Fruit fly (Drosophila melanogaster) S2 (cell line): Measurements from ENCODE around the gene Cap-H2.

Source experiments
- CG8478 ChIP-seq: fragments of >200 bp; optimal IDR thresholded peaks from 2 replicates; lab custom pipeline; 2018
- CTCF ChIP-seq, 2 experiments: fragments of >200 bp; optimal IDR thresholded peaks; 2 replicates each; lab custom pipeline; 2018

Cap-H2 gene

dm6 chr3R:10760966-10761855 is at the start of gene Cap-H2, which contains the start of gene MED7:
Cap-H2 (plus strand) TSS chr3R:10761310.
MED7 (minus strand) TSS chr3R:10761032.
- TF ChIP-seq CG8478 (lab: Kevin White, UChicago) (no peak), CTCF (optimal IDR thresholded peaks at IDR 0.05; lab: Kevin White, UChicago) (no peak)

- TF ChIP-seq CG8478 (lab: Kevin White, UChicago) (no peak), CTCF (optimal IDR thresholded peaks at IDR 0.05; lab: Kevin White, UChicago) (no peak)
These were observed 46.6 kb upstream of the Cap-H2 start, which contains the start of gene CG4073 for dm6 chr3R:10714498-10714897. CG4073 (plus strand) TSS chr3R:10714798.

DNA sequence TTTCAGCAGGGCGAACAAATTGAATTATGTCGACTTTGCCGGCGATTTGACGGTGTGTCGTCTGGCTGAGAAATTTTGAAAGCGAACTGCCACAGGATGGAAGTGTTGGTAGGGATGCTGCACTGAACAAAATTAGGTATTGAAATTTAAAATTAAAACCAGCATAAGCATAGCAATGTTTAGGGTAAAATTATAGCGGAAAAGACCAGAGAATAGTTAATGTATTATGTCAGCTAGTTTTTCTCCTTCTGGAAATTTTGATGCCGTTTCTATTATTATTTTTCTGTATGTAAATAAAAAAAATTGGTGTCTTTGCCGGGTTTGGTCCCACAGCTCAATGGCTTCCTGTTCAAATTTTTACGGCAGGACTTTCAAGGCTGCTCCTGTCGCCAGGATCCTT is 34.4 kb upstream of the Cap-H2 start:
- TF ChIP-seq CTCF (optimal IDR thresholded peaks at IDR 0.05; lab: Kevin White, UChicago) = no peak
- TF ChIP-seq CG8478 (lab: Kevin White, UChicago) = no peak

DNA sequence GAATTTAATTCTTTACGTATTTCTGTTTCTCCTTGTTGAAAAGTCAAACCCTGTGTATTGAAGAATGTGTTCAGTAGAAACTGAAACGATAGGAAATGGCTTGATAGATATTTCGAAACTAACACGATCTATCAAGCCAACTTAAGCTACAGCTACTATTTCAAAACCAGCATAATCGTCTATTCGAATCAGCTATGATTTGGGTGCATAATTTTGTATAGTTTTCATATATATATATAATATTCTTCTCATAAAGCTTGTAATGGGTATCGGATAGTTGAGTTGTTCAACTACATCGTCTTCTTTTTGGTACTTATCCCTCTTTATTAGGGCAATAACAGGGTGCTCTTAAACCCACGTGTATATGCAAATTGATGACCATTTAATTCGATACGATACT is 25.3 kb upstream of the Cap-H2 start, which contains the start of gene tomboy20:
TSS of gene tomboy20 (minus strand) at position 101 of the 400 bp plus-strand sequence.
- TF ChIP-seq CG8478 (lab: Kevin White, UChicago) (no peak), CTCF (optimal IDR thresholded peaks at IDR 0.05; lab: Kevin White, UChicago) (no peak)

dm6 chr3R:10747650-10748049 is 13.5 kb upstream of the Cap-H2 start:
- no peak for TF ChIP-seq CTCF (optimal IDR thresholded peaks at IDR 0.05; lab: Kevin White, UChicago)
- no peak for TF ChIP-seq CG8478 (lab: Kevin White, UChicago)

- TF ChIP-seq CTCF (optimal IDR thresholded peaks at IDR 0.05; lab: Kevin White, UChicago) (no peak), CG8478 (lab: Kevin White, UChicago) (no peak)
These were observed 10.0 kb upstream of the Cap-H2 start, which contains the start of gene TkR86C for dm6 chr3R:10751061-10751460. TkR86C (minus strand) TSS chr3R:10751228.

dm6 chr3R:10755534-10755933 is 5.6 kb upstream of the Cap-H2 start, which contains the start of gene CG14691:
CG14691 (minus strand) TSS chr3R:10755634.
- TF ChIP-seq CG8478 (lab: Kevin White, UChicago) (no peak), CTCF (optimal IDR thresholded peaks at IDR 0.05; lab: Kevin White, UChicago) (no peak)

DNA sequence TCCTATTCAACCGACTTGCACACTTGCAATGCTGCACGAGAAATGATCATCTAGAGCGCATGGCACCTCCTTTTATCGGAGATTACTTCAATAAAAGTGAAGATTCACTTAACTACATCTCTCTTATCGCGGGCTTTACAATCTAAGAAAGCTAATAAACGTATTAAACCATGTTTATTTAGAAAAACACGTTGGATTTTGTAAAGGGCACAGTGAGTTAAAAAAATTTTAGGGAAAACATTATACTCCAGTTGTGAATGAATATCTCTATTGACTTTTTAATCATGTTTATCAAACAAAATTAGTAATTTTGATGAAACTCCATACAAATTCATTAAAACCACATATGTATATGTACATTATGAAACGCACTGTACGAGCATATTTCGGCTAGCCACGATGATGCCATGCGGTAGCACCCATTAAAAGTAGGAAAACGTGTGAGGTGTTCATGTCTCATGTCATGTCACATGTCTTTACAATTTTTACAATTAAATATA is 1.7 kb upstream of the Cap-H2 start, which contains the start of gene CG31272:
TSS of gene CG31272 (minus strand) at position 51 of the 500 bp plus-strand sequence.
- TF ChIP-seq CTCF (optimal IDR thresholded peaks at IDR 0.05; lab: Kevin White, UChicago) (no peak), CG8478 (lab: Kevin White, UChicago) (no peak)

DNA sequence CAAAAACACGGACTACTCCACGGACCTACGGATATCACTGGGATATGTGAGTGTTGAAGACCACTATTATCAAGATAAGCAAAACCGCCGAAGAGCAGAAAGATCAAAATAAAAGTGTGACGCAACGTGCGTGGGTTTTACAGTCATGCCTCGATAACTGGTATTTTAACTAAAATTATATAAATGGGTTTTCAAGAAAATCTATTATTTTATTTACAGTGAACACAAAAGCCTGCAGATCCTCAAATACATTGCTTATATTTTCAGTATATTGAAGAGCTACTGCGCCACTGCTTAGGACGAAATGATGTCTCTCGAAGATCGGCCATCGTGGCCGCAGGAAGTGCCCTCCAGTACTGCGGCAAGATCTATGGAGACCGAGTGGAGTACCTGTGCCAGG is 870 bp downstream of the Cap-H2 start:
- TF ChIP-seq CTCF (optimal IDR thresholded peaks at IDR 0.05; lab: Kevin White, UChicago) = no peak
- no peak for TF ChIP-seq CG8478 (lab: Kevin White, UChicago)

DNA sequence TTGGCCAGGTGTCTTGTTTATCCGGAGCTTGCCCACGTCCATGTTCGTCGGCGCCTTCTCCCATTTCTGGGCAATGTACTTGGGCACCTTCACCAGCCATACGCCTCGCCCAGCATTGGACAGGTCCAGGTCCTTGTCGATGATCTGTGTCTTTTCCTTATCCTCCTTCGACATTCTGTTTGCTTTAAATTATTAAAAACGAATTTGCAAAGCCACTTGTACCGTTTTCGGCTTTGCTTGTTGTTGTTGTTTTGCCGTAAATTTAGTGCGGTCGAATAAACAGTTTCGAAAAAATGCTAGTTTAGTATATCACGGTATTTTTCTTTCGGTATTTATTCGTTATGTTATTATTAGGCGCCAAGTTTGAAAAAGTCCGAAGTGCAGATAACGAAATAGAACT is 6.4 kb downstream of the Cap-H2 start, which contains the start of gene TfIIFbeta:
TSS of gene TfIIFbeta (minus strand) at position 279 of the 400 bp plus-strand sequence.
- TF ChIP-seq CTCF (optimal IDR thresholded peaks at IDR 0.05; lab: Kevin White, UChicago) (no peak), CG8478 (lab: Kevin White, UChicago) (no peak)

DNA sequence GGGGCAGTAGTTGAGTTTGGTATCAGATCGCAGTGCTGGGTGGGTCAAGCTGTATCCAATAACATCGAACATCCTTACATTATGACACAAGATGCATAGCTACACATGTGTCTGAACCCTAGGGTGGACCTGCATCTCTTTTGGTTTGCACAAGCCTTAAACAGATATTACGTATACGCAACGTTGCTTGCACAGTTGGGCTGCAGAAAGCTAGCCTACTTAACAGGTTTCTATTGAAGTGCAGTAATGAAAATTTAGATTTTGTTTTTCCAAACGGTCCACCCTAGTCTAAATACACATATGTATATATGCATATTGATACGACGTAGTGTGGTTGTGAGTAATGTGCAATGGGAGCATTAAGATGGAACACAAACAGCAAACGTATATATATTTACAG is 14.1 kb downstream of the Cap-H2 start:
- TF ChIP-seq CG8478 (lab: Kevin White, UChicago) (no peak), CTCF (optimal IDR thresholded peaks at IDR 0.05; lab: Kevin White, UChicago) (no peak)

DNA sequence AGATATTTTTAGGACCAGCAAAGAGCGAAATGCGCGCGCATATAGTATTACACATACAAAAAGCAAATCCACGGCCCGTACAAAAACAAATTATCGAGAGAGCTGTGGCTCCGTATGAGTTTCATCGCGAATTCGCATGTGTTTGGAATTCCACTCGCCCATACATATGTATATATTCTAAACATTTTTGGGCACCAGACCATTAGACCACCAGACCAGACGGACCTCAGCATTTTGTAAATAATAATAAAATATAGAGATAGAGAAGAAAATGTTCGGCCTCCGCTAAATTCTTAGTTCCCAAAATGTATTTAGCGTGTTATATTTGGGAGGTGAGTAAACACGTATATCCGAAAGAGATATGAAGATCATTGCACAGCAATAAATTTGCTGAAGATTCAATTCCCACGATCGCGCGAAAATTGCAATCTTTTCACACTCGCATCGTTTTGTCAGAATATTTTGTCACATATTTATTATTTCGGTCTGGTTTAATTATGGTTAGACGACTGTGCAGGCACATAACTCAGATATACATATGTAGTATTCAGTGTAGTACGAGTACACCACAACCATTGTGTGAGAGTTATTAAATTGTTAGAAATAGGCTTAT is 15.0 kb downstream of the Cap-H2 start:
- TF ChIP-seq CTCF (optimal IDR thresholded peaks at IDR 0.05; lab: Kevin White, UChicago) (no peak), CG8478 (lab: Kevin White, UChicago) (no peak)

DNA sequence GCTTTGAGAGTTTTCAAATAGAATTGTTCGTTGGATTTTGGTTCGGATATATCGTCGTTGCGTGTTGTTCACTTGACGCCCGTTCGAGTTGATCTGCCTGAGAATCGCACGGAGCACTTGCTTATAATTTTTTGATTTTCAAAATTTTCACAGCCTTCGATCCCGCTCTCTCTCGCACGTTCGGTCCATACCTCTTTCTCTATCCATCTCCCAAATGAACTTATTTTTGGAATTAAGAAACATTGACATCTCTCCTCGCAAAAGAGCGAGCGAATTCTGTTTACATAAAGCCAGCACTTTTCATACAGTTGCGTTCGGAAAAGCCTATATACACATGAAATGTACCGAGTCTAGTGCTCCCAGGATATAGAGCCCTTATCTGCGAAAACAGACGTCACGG is 16.2 kb downstream of the Cap-H2 start, which contains the start of the genes CG45076, CG45078 and fau:
TSS of gene CG45076 (minus strand) at position 101 of the 400 bp plus-strand sequence.
TSS of gene CG45078 (minus strand) at position 101 of the 400 bp plus-strand sequence.
TSS of gene fau (minus strand) at position 101 of the 400 bp plus-strand sequence.
- no peak for TF ChIP-seq CTCF (optimal IDR thresholded peaks at IDR 0.05; lab: Kevin White, UChicago)
- no peak for TF ChIP-seq CG8478 (lab: Kevin White, UChicago)

DNA sequence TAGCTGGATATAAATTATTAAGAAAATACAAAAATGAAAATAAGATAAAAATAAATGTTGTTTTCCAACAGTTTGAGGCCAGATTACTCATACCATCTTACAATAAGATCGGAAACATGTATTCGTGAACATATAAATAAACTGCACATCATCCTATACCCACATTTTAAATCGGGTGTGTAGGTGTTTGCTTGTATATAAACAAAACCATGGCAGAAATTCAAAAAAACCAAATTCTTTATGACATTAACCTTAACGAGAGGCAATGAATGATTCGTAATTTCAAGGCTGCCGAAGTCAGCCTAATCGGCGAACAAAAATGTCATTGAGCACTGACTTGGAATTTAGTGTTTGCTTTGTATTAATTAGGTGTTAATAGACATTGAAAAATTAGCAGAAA is 17.0 kb downstream of the Cap-H2 start:
- TF ChIP-seq CTCF (optimal IDR thresholded peaks at IDR 0.05; lab: Kevin White, UChicago) = no peak
- TF ChIP-seq CG8478 (lab: Kevin White, UChicago) = no peak
